Worm (Caenorhabditis elegans) whole organism, late embryonic: Measurements from ENCODE around the gene F21D5.4.

Experiments
- C38D4.7 ChIP-seq: fragments of 200-800 bp; sonication (Bioruptor generic); optimal IDR thresholded peaks from 2 replicates; lab custom pipeline; 2018; ENCODE audit warnings: mild to moderate bottlenecking, missing genetic modification characterization, moderate library complexity, missing compliant biosample characterization
- F13H6.1 ChIP-seq: sonication (generic microtip); optimal IDR thresholded peaks from 2 replicates; lab custom pipeline; 2016; ENCODE audit warnings: missing genetic modification characterization, missing compliant biosample characterization
- ahr-1 ChIP-seq: sonication (generic microtip); optimal IDR thresholded peaks from 2 replicates; lab custom pipeline; 2016; ENCODE audit warnings: missing genetic modification characterization, missing compliant biosample characterization
- ceh-18 ChIP-seq: sonication (generic microtip); optimal IDR thresholded peaks from 2 replicates; lab custom pipeline; 2016; ENCODE audit warnings: missing genetic modification characterization, missing compliant biosample characterization
- ceh-19 ChIP-seq: fragments of 200-800 bp; sonication (Bioruptor generic); optimal IDR thresholded peaks from 2 replicates; lab custom pipeline; 2018; ENCODE audit warnings: mild to moderate bottlenecking, missing genetic modification characterization, missing compliant biosample characterization
- ceh-2 ChIP-seq: sonication (generic microtip); optimal IDR thresholded peaks from 2 replicates; lab custom pipeline; 2016; ENCODE audit warnings: missing genotype, missing genetic modification characterization, missing compliant biosample characterization
- ceh-22 ChIP-seq: sonication (generic microtip); optimal IDR thresholded peaks from 2 replicates; lab custom pipeline; 2017; ENCODE audit warnings: missing biosample characterization, missing genetic modification characterization
- ceh-30 ChIP-seq: fragments of 150-350 bp; optimal IDR thresholded peaks from 2 replicates; lab custom pipeline; 2014; ENCODE audit warnings: missing biosample characterization, missing genetic modification characterization
- ceh-34 ChIP-seq: sonication (generic microtip); optimal IDR thresholded peaks from 2 replicates; lab custom pipeline; 2016; ENCODE audit warnings: mild to moderate bottlenecking, missing genetic modification characterization, missing compliant biosample characterization
- ceh-45 ChIP-seq: fragments of 200-800 bp; sonication (Bioruptor generic); IDR thresholded peaks from 2 replicates; pipeline ENCODE4 v1.3.6; 2022; ENCODE audit warnings: missing genetic modification reagents, missing genetic modification characterization, missing compliant biosample characterization
- ceh-48 ChIP-seq: sonication (generic microtip); optimal IDR thresholded peaks from 2 replicates; lab custom pipeline; 2016; ENCODE audit warnings: missing genetic modification characterization, inconsistent platforms, missing compliant biosample characterization
- ceh-6 ChIP-seq: fragments of 200-800 bp; sonication (Bioruptor generic); optimal IDR thresholded peaks from 2 replicates; lab custom pipeline; 2018; ENCODE audit warnings: mild to moderate bottlenecking, missing genetic modification characterization, missing compliant biosample characterization
- ceh-9 ChIP-seq: sonication (generic microtip); optimal IDR thresholded peaks from 2 replicates; lab custom pipeline; 2016; ENCODE audit warnings: mild to moderate bottlenecking, missing genetic modification characterization, inconsistent platforms, missing compliant biosample characterization
- che-1 ChIP-seq: sonication (generic microtip); optimal IDR thresholded peaks from 2 replicates; lab custom pipeline; 2016; ENCODE audit warnings: mild to moderate bottlenecking, missing genetic modification characterization, missing compliant biosample characterization
- dmd-4 ChIP-seq: sonication (generic microtip); optimal IDR thresholded peaks from 2 replicates; lab custom pipeline; 2016; ENCODE audit warnings: borderline replicate concordance, missing genetic modification characterization, missing compliant biosample characterization
- dve-1 ChIP-seq: sonication (generic microtip); optimal IDR thresholded peaks from 2 replicates; lab custom pipeline; 2017; ENCODE audit warnings: antibody characterized with exemption, mild to moderate bottlenecking, missing genetic modification characterization, missing compliant biosample characterization
- elt-4 ChIP-seq: sonication (generic microtip); optimal IDR thresholded peaks from 2 replicates; lab custom pipeline; 2016; ENCODE audit warnings: missing genetic modification characterization, missing compliant biosample characterization
- eyg-1 ChIP-seq: sonication (generic microtip); optimal IDR thresholded peaks from 2 replicates; lab custom pipeline; 2016; ENCODE audit warnings: missing genotype, missing genetic modification characterization, missing compliant biosample characterization
- fkh-10 ChIP-seq: fragments of 150-350 bp; optimal IDR thresholded peaks from 2 replicates; lab custom pipeline; 2014; ENCODE audit warnings: missing biosample characterization, missing genetic modification reagents, missing genetic modification characterization
- gmeb-2 ChIP-seq: sonication (generic microtip); optimal IDR thresholded peaks from 2 replicates; lab custom pipeline; 2016; ENCODE audit warnings: missing genetic modification characterization, inconsistent platforms, missing compliant biosample characterization
- hlh-15 ChIP-seq: sonication (generic microtip); optimal IDR thresholded peaks from 2 replicates; lab custom pipeline; 2016; ENCODE audit warnings: missing genetic modification characterization, missing compliant biosample characterization
- hlh-30 ChIP-seq: sonication (generic microtip); optimal IDR thresholded peaks from 2 replicates; lab custom pipeline; 2017; ENCODE audit warnings: antibody characterized with exemption, missing genetic modification characterization, missing compliant biosample characterization; ENCODE audit not compliant: insufficient read depth
- hlh-6 ChIP-seq: sonication (generic microtip); optimal IDR thresholded peaks from 2 replicates; lab custom pipeline; 2016; ENCODE audit warnings: missing genotype, missing genetic modification characterization, missing compliant biosample characterization
- hlh-8 ChIP-seq: sonication (generic microtip); optimal IDR thresholded peaks from 2 replicates; lab custom pipeline; 2016; ENCODE audit warnings: missing genotype, missing genetic modification characterization, missing compliant biosample characterization
- madf-2 ChIP-seq: sonication (generic microtip); optimal IDR thresholded peaks from 2 replicates; lab custom pipeline; 2017; ENCODE audit warnings: missing genetic modification characterization, missing compliant biosample characterization
- nhr-11 ChIP-seq: fragments of 150-350 bp; optimal IDR thresholded peaks from 2 replicates; lab custom pipeline; 2014; ENCODE audit warnings: missing biosample characterization, missing genetic modification characterization
- nhr-232 ChIP-seq: sonication (generic microtip); optimal IDR thresholded peaks from 2 replicates; lab custom pipeline; 2016; ENCODE audit warnings: missing genetic modification characterization, missing compliant biosample characterization
- odd-2 ChIP-seq: sonication (generic microtip); optimal IDR thresholded peaks from 2 replicates; lab custom pipeline; 2017; ENCODE audit warnings: antibody characterized with exemption, mild to moderate bottlenecking, missing genetic modification characterization, missing compliant biosample characterization
- pag-3 ChIP-seq: sonication (generic microtip); optimal IDR thresholded peaks from 2 replicates; lab custom pipeline; 2016; ENCODE audit warnings: missing compliant biosample characterization, missing genetic modification characterization, borderline replicate concordance
- pat-9 ChIP-seq: fragments of 200-800 bp; sonication (Bioruptor generic); optimal IDR thresholded peaks from 2 replicates; lab custom pipeline; 2018; ENCODE audit warnings: mild to moderate bottlenecking, missing genetic modification characterization, moderate library complexity, missing compliant biosample characterization
- pha-2 ChIP-seq: sonication (generic microtip); optimal IDR thresholded peaks from 2 replicates; lab custom pipeline; 2017; ENCODE audit warnings: mild to moderate bottlenecking, missing genetic modification characterization, missing compliant biosample characterization
- pha-4 ChIP-seq: fragments of 150-350 bp; optimal IDR thresholded peaks from 2 replicates; lab custom pipeline; 2018; ENCODE audit warnings: missing biosample characterization, missing genetic modification reagents, missing genetic modification characterization
- pqm-1 ChIP-seq: sonication (generic microtip); optimal IDR thresholded peaks from 2 replicates; lab custom pipeline; 2016; ENCODE audit warnings: missing genetic modification characterization, missing compliant biosample characterization
- pros-1 ChIP-seq: fragments of 150-350 bp; optimal IDR thresholded peaks from 2 replicates; lab custom pipeline; 2014; ENCODE audit warnings: missing biosample characterization, missing genetic modification reagents, missing genetic modification characterization
- ref-2 ChIP-seq: sonication (generic microtip); optimal IDR thresholded peaks from 2 replicates; lab custom pipeline; 2016; ENCODE audit warnings: missing genetic modification characterization, missing compliant biosample characterization
- rnt-1 ChIP-seq: sonication (generic microtip); optimal IDR thresholded peaks from 2 replicates; lab custom pipeline; 2016; ENCODE audit warnings: missing genetic modification characterization, missing compliant biosample characterization
- sox-2 ChIP-seq: fragments of 200-800 bp; sonication (Bioruptor generic); IDR thresholded peaks from 2 replicates; pipeline ENCODE4 v1.3.6; 2022; ENCODE audit warnings: missing genetic modification reagents, missing genetic modification characterization, missing compliant biosample characterization
- sox-4 ChIP-seq: sonication (generic microtip); optimal IDR thresholded peaks from 2 replicates; lab custom pipeline; 2017; ENCODE audit warnings: mild to moderate bottlenecking, missing genetic modification characterization, inconsistent platforms, missing compliant biosample characterization
- syd-9 ChIP-seq: sonication (generic microtip); optimal IDR thresholded peaks from 2 replicates; lab custom pipeline; 2016; ENCODE audit warnings: mild to moderate bottlenecking, missing genetic modification characterization, moderate library complexity, missing compliant biosample characterization
- tbx-2 ChIP-seq: sonication (generic microtip); optimal IDR thresholded peaks from 2 replicates; lab custom pipeline; 2016; ENCODE audit warnings: missing genetic modification characterization, missing compliant biosample characterization
- tbx-7 ChIP-seq: sonication (generic microtip); optimal IDR thresholded peaks from 2 replicates; lab custom pipeline; 2016; ENCODE audit warnings: missing genotype, missing genetic modification characterization, missing compliant biosample characterization
- ttx-3 ChIP-seq: sonication (generic microtip); optimal IDR thresholded peaks from 2 replicates; lab custom pipeline; 2016; ENCODE audit warnings: missing genetic modification reagents, missing genetic modification characterization, missing compliant biosample characterization
- unc-3 ChIP-seq, 2 experiments: fragments of 200-800 bp in 1 of 2; sonication (Bioruptor generic) in 1 of 2; sonication (generic microtip) in 1 of 2; conservative IDR thresholded peaks in 1 of 2; optimal IDR thresholded peaks in 1 of 2; 2 replicates each; pipeline versions ENCODE4 v1.3.6 to Lab custom; 2016 to 2022; ENCODE audit warnings: missing compliant biosample characterization in 2 of 2, missing genetic modification characterization in 2 of 2, missing genetic modification reagents in 1 of 2
- unc-55 ChIP-seq: sonication (generic microtip); optimal IDR thresholded peaks from 2 replicates; lab custom pipeline; 2017; ENCODE audit warnings: missing biosample characterization, missing genetic modification reagents, missing genetic modification characterization
- unc-86 ChIP-seq: sonication (generic microtip); optimal IDR thresholded peaks from 2 replicates; lab custom pipeline; 2016; ENCODE audit warnings: missing genetic modification characterization, missing compliant biosample characterization
- ztf-16 ChIP-seq: sonication (generic microtip); optimal IDR thresholded peaks from 2 replicates; lab custom pipeline; 2017; ENCODE audit warnings: missing genetic modification characterization, missing compliant biosample characterization

F21D5.4 gene

DNA sequence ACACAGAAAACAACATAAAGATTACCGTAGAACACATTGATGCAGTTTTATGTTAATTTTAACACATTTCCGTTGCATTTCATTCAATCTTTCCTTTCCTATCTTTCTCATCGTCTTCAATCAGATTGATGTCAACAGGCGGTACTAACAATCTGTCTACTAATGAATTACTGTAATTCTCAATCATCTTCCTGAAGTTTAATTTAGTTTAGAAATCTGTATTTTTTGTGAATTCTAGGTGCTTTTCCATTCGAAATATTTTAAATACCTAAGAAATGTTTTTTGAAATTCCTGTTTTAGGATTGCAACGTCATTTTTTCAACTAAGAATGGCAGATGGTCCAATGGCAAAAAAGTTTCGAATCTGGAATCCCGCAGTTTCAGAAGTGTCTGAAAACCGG is 14.2 kb upstream of the F21D5.4 start, which contains the start of gene F21D5.9:
TSS of gene F21D5.9 (plus strand) at position 301 of the 400 bp plus-strand sequence.
- TF ChIP-seq rnt-1 (tag; lab: Kevin White, UChicago) (no peak), hlh-6 (tag; lab: Kevin White, UChicago) (no peak), ceh-19 (GFP tag; lab: Kevin White, UChicago) (no peak), nhr-11 (tag; lab: Kevin White, UChicago) (no peak), ztf-16 (no peak), elt-4 (tag; lab: Kevin White, UChicago) (no peak), pha-2 (tag; lab: Kevin White, UChicago) (no peak), sox-4 (tag; lab: Kevin White, UChicago) (no peak), gmeb-2 (tag; lab: Kevin White, UChicago) (no peak), eyg-1 (no peak), unc-86 (tag; lab: Kevin White, UChicago) (no peak), ttx-3 (no peak), tbx-2 (tag; lab: Kevin White, UChicago) (no peak), fkh-10 (no peak), pat-9 (tag; lab: Kevin White, UChicago) (no peak)

DNA sequence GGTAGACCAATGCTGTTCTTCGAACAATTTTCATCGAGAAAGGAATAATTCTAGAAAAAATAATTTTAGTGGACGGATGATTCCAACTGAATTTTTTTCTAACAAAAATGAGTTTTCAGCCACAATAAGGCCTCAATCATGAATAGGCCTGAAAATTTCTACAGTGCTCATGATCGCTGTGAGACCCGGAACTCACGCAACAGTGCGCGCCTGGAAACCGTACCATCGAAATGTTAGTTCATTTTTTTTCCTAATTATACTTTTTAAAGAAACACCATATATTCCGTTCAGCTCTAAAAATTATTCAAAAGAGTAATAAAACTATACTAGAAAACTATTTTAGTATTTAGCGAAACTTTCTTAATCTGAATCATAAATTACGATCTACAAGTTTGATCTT is 13.0 kb upstream of the F21D5.4 start:
- TF ChIP-seq pqm-1 (tag; lab: Kevin White, UChicago) (no peak), tbx-7 (tag; lab: Kevin White, UChicago) (no peak), ceh-45 (GFP tag; lab: Robert Waterston, UW) (no peak), ceh-18 (tag; lab: Kevin White, UChicago) (no peak), ref-2 (tag; lab: Kevin White, UChicago) (no peak), unc-3 (GFP tag; conservative IDR thresholded peaks at IDR 0.05; lab: Robert Waterston, UW) (no peak), unc-3 (tag; optimal IDR thresholded peaks at IDR 0.05; lab: Kevin White, UChicago) (no peak), pha-4 (no peak), hlh-30 (no peak), nhr-11 (tag; lab: Kevin White, UChicago) (no peak)

DNA sequence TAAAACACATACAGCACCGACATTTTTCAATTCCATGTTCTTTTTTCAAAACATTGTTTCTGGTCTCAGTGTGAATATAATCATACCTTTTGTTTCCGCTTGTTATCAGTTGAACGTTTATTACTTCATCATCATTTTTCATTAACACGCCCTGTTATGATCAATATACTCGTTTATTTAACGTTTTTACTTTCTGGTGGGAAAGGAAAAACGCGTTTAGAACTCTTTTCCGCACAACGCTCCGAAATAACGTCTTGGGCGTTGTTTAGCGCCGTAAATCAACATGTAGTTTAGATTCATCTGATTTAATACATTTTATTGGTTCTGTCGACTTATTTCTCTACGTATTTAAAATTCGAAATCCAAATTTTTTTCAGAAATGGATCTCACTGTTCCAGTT is 12.5 kb upstream of the F21D5.4 start, which contains the start of gene pgm-3:
TSS of gene pgm-3 (plus strand) at position 378 of the 400 bp plus-strand sequence.
- TF ChIP-seq ceh-2 (tag; lab: Kevin White, UChicago) (no peak), hlh-6 (tag; lab: Kevin White, UChicago) (no peak), ceh-18 (tag; lab: Kevin White, UChicago) (no peak), pqm-1 (tag; lab: Kevin White, UChicago) (no peak), F13H6.1 (tag; lab: Kevin White, UChicago) (no peak), pat-9 (tag; lab: Kevin White, UChicago) (no peak), odd-2 (tag; lab: Kevin White, UChicago) (no peak), nhr-232 (tag; lab: Kevin White, UChicago) (no peak), hlh-8 (tag; lab: Kevin White, UChicago) (no peak), hlh-15 (tag; lab: Kevin White, UChicago) (no peak), C38D4.7 (GFP tag; lab: Kevin White, UChicago) (no peak), rnt-1 (tag; lab: Kevin White, UChicago) (no peak), pag-3 (tag; lab: Kevin White, UChicago) (no peak), ceh-19 (GFP tag; lab: Kevin White, UChicago) (no peak), ceh-6 (GFP tag; lab: Kevin White, UChicago) (no peak), syd-9 (tag; lab: Kevin White, UChicago) (no peak), unc-86 (tag; lab: Kevin White, UChicago) (no peak), ceh-9 (tag; lab: Kevin White, UChicago) (no peak), dmd-4 (no peak)
- TF ChIP-seq, all 69 proteins: peak for 0

DNA sequence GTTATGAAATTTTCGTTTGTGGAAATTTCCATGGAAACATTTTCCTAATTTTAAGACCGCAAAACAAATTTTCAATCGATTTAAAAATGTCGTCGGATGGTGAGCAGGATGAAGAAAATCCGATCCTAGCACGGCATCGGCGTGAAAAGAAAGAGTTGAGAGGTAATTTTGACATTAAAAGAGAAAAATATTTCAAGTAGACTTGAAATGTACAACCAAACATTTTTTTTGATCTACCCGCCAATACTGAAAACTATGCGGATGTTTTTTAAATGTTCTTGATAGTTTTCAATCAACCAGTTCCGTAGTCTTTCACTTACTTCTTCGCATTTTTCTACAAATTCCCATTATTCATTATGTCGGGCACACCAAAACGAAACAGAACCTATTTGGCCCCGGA is 9.8 kb upstream of the F21D5.4 start, which contains the start of gene otub-3:
TSS of gene otub-3 (plus strand) at position 56 of the 400 bp plus-strand sequence.
- no peak for TF ChIP-seq fkh-10
- no peak for TF ChIP-seq dve-1 (tag; lab: Kevin White, UChicago)
- no peak for TF ChIP-seq sox-2 (GFP tag; lab: Robert Waterston, UW)
- TF ChIP-seq dmd-4: no peak
- TF ChIP-seq unc-3 (GFP tag; conservative IDR thresholded peaks at IDR 0.05; lab: Robert Waterston, UW): no peak
- TF ChIP-seq unc-3 (tag; optimal IDR thresholded peaks at IDR 0.05; lab: Kevin White, UChicago): no peak
- no peak for TF ChIP-seq ceh-19 (GFP tag; lab: Kevin White, UChicago)
- TF ChIP-seq rnt-1 (tag; lab: Kevin White, UChicago): no peak
- TF ChIP-seq ahr-1 (tag; lab: Kevin White, UChicago): no peak
- no peak for TF ChIP-seq unc-55 (GFP tag; lab: Kevin White, UChicago)
- TF ChIP-seq ceh-22 (tag; lab: Kevin White, UChicago): no peak
- no peak for TF ChIP-seq madf-2
- TF ChIP-seq ceh-48: no peak
- no peak for TF ChIP-seq ceh-34
- no peak for TF ChIP-seq pha-4
- TF ChIP-seq che-1 (tag; lab: Kevin White, UChicago): no peak
- TF ChIP-seq ceh-30 (tag; lab: Kevin White, UChicago): no peak
- no peak for TF ChIP-seq eyg-1
- TF ChIP-seq pros-1 (tag; lab: Kevin White, UChicago): no peak
